Worm (Caenorhabditis elegans): ENCODE results near the gene C33G8.13.

DNA sequence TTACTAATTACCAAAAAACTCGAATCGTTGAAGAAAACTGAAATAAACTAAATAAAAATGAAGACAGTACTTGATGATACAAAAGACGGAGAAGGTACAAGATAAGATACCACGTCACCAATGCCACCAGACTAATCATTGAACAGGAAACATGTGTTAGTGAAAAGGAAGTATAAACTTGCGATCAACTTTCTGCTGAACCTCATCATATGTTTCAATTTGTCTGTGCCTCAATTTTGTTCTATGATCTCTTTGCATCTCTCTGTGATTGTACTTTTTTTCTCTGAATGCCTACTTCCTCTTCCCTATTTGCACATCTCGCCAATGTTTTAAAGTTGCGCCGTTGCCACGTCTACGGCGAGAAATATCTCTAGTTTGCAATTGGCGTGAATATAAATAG, 21.8 kb downstream of the C33G8.13 start:
- TF ChIP-seq ztf-23 (GFP tag; IDR thresholded peaks at IDR 0.05), result no peak
- no peak for TF ChIP-seq ref-1 (GFP tag; conservative IDR thresholded peaks at IDR 0.05)
- TF ChIP-seq flt-1 (GFP tag; IDR thresholded peaks at IDR 0.05), result no peak
- TF ChIP-seq T22C8.4 (GFP tag; IDR thresholded peaks at IDR 0.05), result no peak
- no peak for TF ChIP-seq ztf-29 (GFP tag; IDR thresholded peaks at IDR 0.05)

All from whole organism, midembryonic.